Fruit fly (Drosophila melanogaster): ENCODE results near the gene Taf4.

The Taf4 gene

DNA sequence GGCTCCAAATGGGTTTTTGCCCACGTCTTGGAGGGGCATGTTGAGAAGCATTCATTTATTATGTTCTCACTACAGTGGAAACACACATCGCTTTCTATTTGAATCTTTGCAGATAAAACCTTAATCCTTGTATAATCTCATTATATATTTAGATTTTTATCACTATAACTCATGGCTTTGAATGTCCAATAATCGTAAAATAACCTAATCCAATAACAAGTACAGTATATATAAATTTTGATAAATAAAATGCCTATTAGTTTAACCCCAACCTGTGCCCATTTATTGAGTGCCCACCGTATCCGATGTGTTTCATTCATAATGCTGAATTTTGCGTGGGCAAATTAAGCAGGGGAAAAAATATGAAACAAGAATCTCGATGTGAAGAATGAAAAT is 33.5 kb downstream of the Taf4 start (continued):
- TF ChIP-seq CG18619 (GFP tag; optimal IDR thresholded peaks at IDR 0.05), result no peak
- 0 out of 3 replicates have a peak, but pooled peaks have one; percentile 17 for TF ChIP-seq CG7357 (GFP tag; IDR thresholded peaks at IDR 0.05)
- peak; percentile 31 for TF ChIP-seq CG18599 (GFP tag; optimal IDR thresholded peaks at IDR 0.05)
- TF ChIP-seq Deaf1 (tag; optimal IDR thresholded peaks at IDR 0.05), result peak; percentile 1
- TF ChIP-seq CG12071 (GFP tag; optimal IDR thresholded peaks at IDR 0.05), result no peak
- peak; percentile 44; the same call in 1 of the 2 replicates for TF ChIP-seq CG9215 (GFP tag; IDR thresholded peaks at IDR 0.05)
- TF ChIP-seq CG18476 (GFP tag; optimal IDR thresholded peaks at IDR 0.05), result peak; percentile 1
- TF ChIP-seq CG3847 (GFP tag; IDR thresholded peaks at IDR 0.05), result 0 out of 2 replicates have a peak, but pooled peaks have one; percentile 26
- peak; percentile 65 for TF ChIP-seq gem (tag; optimal IDR thresholded peaks at IDR 0.05)

dm6 chr3L:16147325-16147724 is 34.3 kb downstream of the Taf4 start:
- TF ChIP-seq crol (GFP tag; IDR thresholded peaks at IDR 0.05) (peak; percentile 57), Kr (GFP tag; optimal IDR thresholded peaks at IDR 0.05) (no peak), Trl (optimal IDR thresholded peaks at IDR 0.05) (peak in 1 of 2 experiments; percentile 2), Trl (GFP tag; optimal IDR thresholded peaks at IDR 0.05) (no peak), chinmo (GFP tag; IDR thresholded peaks at IDR 0.05; ENCODE audit: partially characterized antibody) (0 out of 4 replicates have a peak, but pooled peaks have one; percentile 6), CG16863 (GFP tag; optimal IDR thresholded peaks at IDR 0.05) (no peak), Pdp1 (GFP tag; optimal IDR thresholded peaks at IDR 0.05) (peak in 1 of 2 experiments; percentile 95), Sry-β (GFP tag; optimal IDR thresholded peaks at IDR 0.05) (no peak), Dbx (GFP tag; IDR thresholded peaks at IDR 0.05) (0 out of 3 replicates have a peak, but pooled peaks have one; percentile 16)

DNA sequence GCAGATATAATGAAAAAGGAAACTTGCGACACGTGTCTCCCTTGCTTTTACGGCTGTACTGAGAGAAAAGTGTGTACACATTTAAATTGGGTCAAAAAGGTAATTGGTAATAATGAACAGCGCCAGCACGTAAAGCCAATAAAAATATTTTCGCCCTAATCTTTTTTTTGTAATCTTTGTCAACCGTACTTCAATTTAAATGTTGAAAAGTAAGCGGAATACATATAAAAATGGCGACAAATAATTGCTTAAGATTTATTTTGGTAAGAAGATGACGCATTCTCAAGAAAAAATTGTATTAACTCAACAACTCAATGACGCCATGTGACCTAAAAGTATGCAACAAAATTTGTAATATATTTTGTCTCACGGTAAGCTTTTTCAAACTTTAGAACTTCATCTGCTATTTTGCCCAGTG is 34.8 kb downstream of the Taf4 start:
- no peak for TF ChIP-seq CG7271 (tag; optimal IDR thresholded peaks at IDR 0.05)
- no peak for TF ChIP-seq Atf6 (GFP tag; IDR thresholded peaks at IDR 0.05)
- peak; percentile 46 for TF ChIP-seq CG10543 (GFP tag; optimal IDR thresholded peaks at IDR 0.05)
- no peak for TF ChIP-seq CG10979 (tag; optimal IDR thresholded peaks at IDR 0.05)
- no peak for TF ChIP-seq ci (GFP tag; IDR thresholded peaks at IDR 0.05)
- no peak for TF ChIP-seq CG10321 (GFP tag; IDR thresholded peaks at IDR 0.05)
- TF ChIP-seq ap (GFP tag; IDR thresholded peaks at IDR 0.05), result no peak
- TF ChIP-seq sd (tag; optimal IDR thresholded peaks at IDR 0.05), result no peak
- TF ChIP-seq Antp (GFP tag; optimal IDR thresholded peaks at IDR 0.05), result no peak
- peak; percentile 8 for TF ChIP-seq lilli (GFP tag; optimal IDR thresholded peaks at IDR 0.05)
- TF ChIP-seq da (GFP tag; optimal IDR thresholded peaks at IDR 0.05), result no peak
- no peak for TF ChIP-seq CG4360 (GFP tag; IDR thresholded peaks at IDR 0.05)
- no peak for TF ChIP-seq CG33213 (GFP tag; optimal IDR thresholded peaks at IDR 0.05)
- TF ChIP-seq CG7556 (GFP tag; optimal IDR thresholded peaks at IDR 0.05), result peak; percentile 79
- no peak for TF ChIP-seq zfh2 (GFP tag; optimal IDR thresholded peaks at IDR 0.05)
- no peak for TF ChIP-seq pita (GFP tag; optimal IDR thresholded peaks at IDR 0.05)
- peak; percentile 19 for TF ChIP-seq Asciz (GFP tag; optimal IDR thresholded peaks at IDR 0.05)
- TF ChIP-seq ssp (GFP tag; IDR thresholded peaks at IDR 0.05), result no peak
- TF ChIP-seq CG8281 (tag; optimal IDR thresholded peaks at IDR 0.05), result no peak
- TF ChIP-seq CG6654 (GFP tag; optimal IDR thresholded peaks at IDR 0.05), result no peak
- TF ChIP-seq CG10431 (GFP tag; optimal IDR thresholded peaks at IDR 0.05), result no peak
- no peak for TF ChIP-seq maf-S (GFP tag; optimal IDR thresholded peaks at IDR 0.05)
- TF ChIP-seq Blimp-1 (GFP tag; optimal IDR thresholded peaks at IDR 0.05), result peak; percentile 12
- TF ChIP-seq CG15601 (tag; optimal IDR thresholded peaks at IDR 0.05), result peak; percentile 9
- TF ChIP-seq CG12299 (tag; optimal IDR thresholded peaks at IDR 0.05), result no peak
- TF ChIP-seq CG31224 (GFP tag; IDR thresholded peaks at IDR 0.05), result no peak
- TF ChIP-seq wek (GFP tag; optimal IDR thresholded peaks at IDR 0.05), result no peak
- TF ChIP-seq Hmr (GFP tag; optimal IDR thresholded peaks at IDR 0.05), result peak; percentile 59
- no peak for TF ChIP-seq Lhr (GFP tag; optimal IDR thresholded peaks at IDR 0.05)
- peak; percentile 19 for TF ChIP-seq CG15269 (tag; optimal IDR thresholded peaks at IDR 0.05)
- no peak for TF ChIP-seq Jarid2 (GFP tag; optimal IDR thresholded peaks at IDR 0.05)

Measured in whole organism, embryonic.